Worm (Caenorhabditis elegans) whole organism, L1 larva: Measurements from ENCODE around the gene srj-53.
A peak's percentile ranks its signal among the peaks of the same experiment; 100 is the strongest.

Source experiments
- C04F5.9 ChIP-seq: sonication (generic microtip); optimal IDR thresholded peaks from 2 replicates; lab custom pipeline; 2016; ENCODE audit warnings: missing genetic modification characterization, missing compliant biosample characterization
- F16B12.6 ChIP-seq: fragments of 150-350 bp; optimal IDR thresholded peaks from 2 replicates; lab custom pipeline; 2014; ENCODE audit warnings: missing biosample characterization, missing genetic modification characterization
- aly-2 ChIP-seq: fragments of 150-350 bp; optimal IDR thresholded peaks from 2 replicates; lab custom pipeline; 2014; ENCODE audit warnings: missing biosample characterization, missing genetic modification characterization
- ama-1 ChIP-seq: fragments of 150-350 bp; optimal IDR thresholded peaks from 2 replicates; lab custom pipeline; 2014
- blmp-1 ChIP-seq: fragments of 150-350 bp; optimal IDR thresholded peaks from 2 replicates; lab custom pipeline; 2014; ENCODE audit warnings: missing biosample characterization, missing genetic modification characterization
- ceh-82 ChIP-seq, 3 experiments: fragments of 150-350 bp in 1 of 3; sonication (generic microtip) in 2 of 3; optimal IDR thresholded peaks; 2 replicates each; lab custom pipeline; 2014 to 2017; ENCODE audit warnings: missing biosample characterization in 3 of 3, missing genetic modification characterization in 3 of 3
- ceh-90 ChIP-seq: sonication (generic microtip); optimal IDR thresholded peaks from 2 replicates; lab custom pipeline; 2016; ENCODE audit warnings: missing genetic modification characterization, missing compliant biosample characterization
- ces-1 ChIP-seq: fragments of 150-350 bp; optimal IDR thresholded peaks from 2 replicates; lab custom pipeline; 2014; ENCODE audit warnings: missing biosample characterization, missing genetic modification reagents, missing genetic modification characterization
- efl-1 ChIP-seq, 4 experiments: fragments of 150-350 bp; optimal IDR thresholded peaks in 3 of 4; peaks in 1 of 4; 1 replicate in 1 of 4; 2 replicates in 3 of 4; lab custom pipeline; 2014; ENCODE audit warnings: missing biosample characterization in 2 of 4, missing genetic modification characterization in 2 of 4, missing genetic modification reagents in 2 of 4
- egl-27 ChIP-seq, 2 experiments: fragments of 150-350 bp in 1 of 2; sonication (generic microtip); optimal IDR thresholded peaks; 3 replicates each; lab custom pipeline; 2017 to 2018; ENCODE audit warnings: missing biosample characterization in 2 of 2, missing genetic modification characterization in 2 of 2, missing genetic modification reagents in 2 of 2
- elt-2 ChIP-seq: sonication (generic microtip); optimal IDR thresholded peaks from 2 replicates; lab custom pipeline; 2016; ENCODE audit warnings: missing genetic modification characterization, mild to moderate bottlenecking, inconsistent platforms, missing compliant biosample characterization, missing genetic modification reagents
- elt-3 ChIP-seq, 6 experiments: fragments of 150-350 bp in 1 of 6; sonication (generic microtip); optimal IDR thresholded peaks; 2 replicates each; lab custom pipeline; 2017 to 2018; ENCODE audit warnings: missing biosample characterization in 6 of 6, missing genetic modification characterization in 6 of 6, inconsistent platforms in 1 of 6
- fkh-4 ChIP-seq: sonication (generic microtip); optimal IDR thresholded peaks from 2 replicates; lab custom pipeline; 2016; ENCODE audit warnings: missing compliant biosample characterization, missing genetic modification characterization, borderline replicate concordance
- hlh-17 ChIP-seq: fragments of 200-800 bp; sonication (Bioruptor generic); optimal IDR thresholded peaks from 2 replicates; lab custom pipeline; 2018; ENCODE audit warnings: missing genetic modification characterization, mild to moderate bottlenecking, missing compliant biosample characterization, moderate library complexity, borderline replicate concordance
- irx-1 ChIP-seq: sonication (generic microtip); optimal IDR thresholded peaks from 2 replicates; lab custom pipeline; 2016; ENCODE audit warnings: missing genetic modification characterization, missing compliant biosample characterization
- jun-1 ChIP-seq: fragments of 150-350 bp; optimal IDR thresholded peaks from 2 replicates; lab custom pipeline; 2014; ENCODE audit warnings: missing biosample characterization, missing genetic modification reagents, missing genetic modification characterization
- lin-35 ChIP-seq, 2 experiments: fragments of 150-350 bp; optimal IDR thresholded peaks; 2 replicates each; lab custom pipeline; 2014; ENCODE audit warnings: missing biosample characterization in 2 of 2, missing genetic modification characterization in 2 of 2, missing genetic modification reagents in 2 of 2
- lir-3 ChIP-seq: sonication (generic microtip); optimal IDR thresholded peaks from 2 replicates; lab custom pipeline; 2016; ENCODE audit warnings: mild to moderate bottlenecking, missing genetic modification characterization, moderate library complexity, missing compliant biosample characterization; ENCODE audit not compliant: poor library complexity
- mab-9 ChIP-seq: fragments of 200-800 bp; sonication (Bioruptor generic); IDR thresholded peaks from 2 replicates; pipeline ENCODE4 v1.3.6; 2022; ENCODE audit warnings: missing genetic modification reagents, missing genetic modification characterization, missing compliant biosample characterization
- mef-2 ChIP-seq: fragments of 150-350 bp; optimal IDR thresholded peaks from 2 replicates; lab custom pipeline; 2014; ENCODE audit warnings: missing biosample characterization, missing genetic modification characterization
- nhr-11 ChIP-seq: fragments of 150-350 bp; optimal IDR thresholded peaks from 2 replicates; lab custom pipeline; 2014; ENCODE audit warnings: missing biosample characterization, missing genetic modification characterization
- nhr-19 ChIP-seq: fragments of 200-800 bp; sonication (Bioruptor generic); conservative IDR thresholded peaks from 2 replicates; pipeline ENCODE4 v1.3.6; 2022; ENCODE audit warnings: missing genetic modification characterization, missing compliant biosample characterization
- nhr-237 ChIP-seq: fragments of 150-350 bp; optimal IDR thresholded peaks from 2 replicates; lab custom pipeline; 2014; ENCODE audit warnings: missing biosample characterization, missing genetic modification characterization
- nhr-28 ChIP-seq: fragments of 150-350 bp; optimal IDR thresholded peaks from 2 replicates; lab custom pipeline; 2014; ENCODE audit warnings: missing biosample characterization, missing genetic modification characterization
- nhr-71 ChIP-seq: sonication (generic microtip); optimal IDR thresholded peaks from 2 replicates; lab custom pipeline; 2016; ENCODE audit warnings: mild to moderate bottlenecking, missing genetic modification characterization, moderate library complexity, missing compliant biosample characterization
- nhr-76 ChIP-seq: sonication (generic microtip); optimal IDR thresholded peaks from 2 replicates; lab custom pipeline; 2017; ENCODE audit warnings: missing biosample characterization, missing genetic modification characterization
- pax-3 ChIP-seq: fragments of 200-800 bp; sonication (Bioruptor generic); optimal IDR thresholded peaks from 2 replicates; lab custom pipeline; 2018; ENCODE audit warnings: mild to moderate bottlenecking, missing genetic modification characterization, moderate library complexity, missing compliant biosample characterization
- snpc-4 ChIP-seq: fragments of 150-350 bp; optimal IDR thresholded peaks from 2 replicates; lab custom pipeline; 2014; ENCODE audit warnings: missing biosample characterization, missing genetic modification characterization
- snu-23 ChIP-seq: sonication (generic microtip); optimal IDR thresholded peaks from 2 replicates; lab custom pipeline; 2016; ENCODE audit warnings: missing genetic modification characterization, missing compliant biosample characterization
- swsn-7 ChIP-seq: sonication (generic microtip); optimal IDR thresholded peaks from 2 replicates; lab custom pipeline; 2016; ENCODE audit warnings: missing genetic modification characterization, missing compliant biosample characterization
- tbx-2 ChIP-seq: sonication (generic microtip); optimal IDR thresholded peaks from 2 replicates; lab custom pipeline; 2016; ENCODE audit warnings: missing genetic modification characterization, missing compliant biosample characterization
- tlp-1 ChIP-seq: fragments of 150-350 bp; optimal IDR thresholded peaks from 2 replicates; lab custom pipeline; 2014; ENCODE audit warnings: missing biosample characterization, missing genetic modification characterization
- unc-130 ChIP-seq: fragments of 150-350 bp; optimal IDR thresholded peaks from 2 replicates; lab custom pipeline; 2017; ENCODE audit warnings: missing biosample characterization, missing genetic modification characterization, inconsistent platforms
- unc-30 ChIP-seq: sonication (generic microtip); optimal IDR thresholded peaks from 2 replicates; lab custom pipeline; 2017; ENCODE audit warnings: missing biosample characterization, missing genetic modification characterization
- xbp-1 ChIP-seq: sonication (generic microtip); optimal IDR thresholded peaks from 2 replicates; lab custom pipeline; 2016; ENCODE audit warnings: missing genetic modification characterization, missing compliant biosample characterization

srj-53 gene

ce11 chrV:726573-727483 lies 32.3 kb upstream of the srj-53 start (continued):
- TF ChIP-seq nhr-71 (tag; lab: Kevin White, UChicago) (peak; percentile 50), pax-3 (tag; lab: Kevin White, UChicago) (peak; percentile 22), fkh-4 (tag; lab: Kevin White, UChicago) (no peak), tbx-2 (tag; lab: Kevin White, UChicago) (no peak), tlp-1 (no peak), nhr-19 (GFP tag; lab: Robert Waterston, UW) (peak; percentile 7)

ce11 chrV:725807-726572 lies 31.5 kb upstream of the srj-53 start:
- TF ChIP-seq aly-2 (peak; percentile 1), egl-27 (tag; optimal IDR thresholded peaks at IDR 0.05; lab: Kevin White, UChicago) (no peak), nhr-71 (tag; lab: Kevin White, UChicago) (no peak), elt-3 (tag; optimal IDR thresholded peaks at IDR 0.05; lab: Kevin White, UChicago) (peak in 1 of 6 experiments; percentile 38), snu-23 (GFP tag; lab: Kevin White, UChicago) (no peak), lin-35 (GFP tag; optimal IDR thresholded peaks at IDR 0.05; lab: Kevin White, UChicago) (peak in 1 of 2 experiments; percentile 58), hlh-17 (GFP tag; lab: Kevin White, UChicago) (no peak), snpc-4 (tag; lab: Kevin White, UChicago) (no peak), mab-9 (no peak), fkh-4 (tag; lab: Kevin White, UChicago) (no peak), ama-1 (lab: Kevin White, UChicago) (peak; percentile 66), elt-2 (tag; lab: Kevin White, UChicago) (no peak), jun-1 (tag; lab: Kevin White, UChicago) (no peak), ceh-82 (tag; optimal IDR thresholded peaks at IDR 0.05; lab: Kevin White, UChicago) (no peak), unc-30 (no peak), nhr-28 (tag; lab: Kevin White, UChicago) (no peak), xbp-1 (tag; lab: Kevin White, UChicago) (no peak), tlp-1 (no peak), blmp-1 (no peak), unc-130 (tag; lab: Kevin White, UChicago) (no peak), F16B12.6 (no peak), lir-3 (tag; lab: Kevin White, UChicago) (peak; percentile 7), swsn-7 (tag; lab: Kevin White, UChicago) (no peak), ces-1 (GFP tag; lab: Kevin White, UChicago) (no peak), C04F5.9 (tag; lab: Kevin White, UChicago) (no peak), nhr-237 (no peak), nhr-11 (tag; lab: Kevin White, UChicago) (no peak), nhr-76 (tag; lab: Kevin White, UChicago) (no peak), efl-1 (optimal IDR thresholded peaks at IDR 0.05; lab: Kevin White, UChicago) (no peak), efl-1 (GFP tag; optimal IDR thresholded peaks at IDR 0.05 in 1 of 2; lab: Kevin White, UChicago) (peak in 1 of 2 experiments; percentile 82), ceh-90 (no peak), irx-1 (tag; lab: Kevin White, UChicago) (no peak), mef-2 (tag; lab: Kevin White, UChicago) (no peak), tbx-2 (tag; lab: Kevin White, UChicago) (no peak)
